Fruit fly (Drosophila melanogaster) whole organism, embryonic: Measurements from ENCODE around the gene hydra.

ENCODE experiments used
- Abd-B ChIP-seq: fragments of 200-800 bp; sonication (Bioruptor generic); optimal IDR thresholded peaks from 2 replicates; lab custom pipeline; 2018; ENCODE audit warnings: missing biosample characterization, mild to moderate bottlenecking, missing genetic modification characterization, moderate library complexity
- Antp ChIP-seq: fragments of 200-800 bp; sonication (Bioruptor generic); optimal IDR thresholded peaks from 3 replicates; lab custom pipeline; 2016; ENCODE audit warnings: missing biosample characterization, missing genetic modification characterization
- Atf3 ChIP-seq: fragments of 200-800 bp; sonication (Bioruptor generic); optimal IDR thresholded peaks from 3 replicates; lab custom pipeline; 2016; ENCODE audit warnings: missing biosample characterization, missing genetic modification characterization
- Awh ChIP-seq: fragments of 200-800 bp; sonication (Bioruptor generic); IDR thresholded peaks from 2 replicates; pipeline ENCODE4, ENCODE4 v1.3.6; 2022; ENCODE audit warnings: missing biosample characterization, missing genetic modification characterization
- Bdp1 ChIP-seq: fragments of 200-800 bp; sonication (Bioruptor generic); optimal IDR thresholded peaks from 3 replicates; lab custom pipeline; 2016; ENCODE audit warnings: missing biosample characterization, missing genetic modification characterization
- Blimp-1 ChIP-seq: fragments of 200-800 bp; sonication (Bioruptor generic); optimal IDR thresholded peaks from 3 replicates; lab custom pipeline; 2018; ENCODE audit warnings: missing biosample characterization, missing genetic modification characterization, mild to moderate bottlenecking, moderate library complexity, missing genetic modification reagents
- CG11093 ChIP-seq: fragments of 200-800 bp; sonication (Bioruptor generic); IDR thresholded peaks from 3 replicates; pipeline ENCODE4 v1.3.6; 2022; ENCODE audit warnings: missing biosample characterization, missing genetic modification characterization
- CG11456 ChIP-seq: fragments of 200-800 bp; sonication (Bioruptor generic); IDR thresholded peaks from 3 replicates; pipeline ENCODE4 v1.3.6; 2022; ENCODE audit warnings: missing biosample characterization, missing genetic modification characterization
- CG11560 ChIP-seq: fragments of 200-800 bp; sonication (Bioruptor generic); IDR thresholded peaks from 3 replicates; pipeline ENCODE4 v1.3.6; 2022; ENCODE audit warnings: missing biosample characterization, missing genetic modification characterization
- CG12071 ChIP-seq: fragments of 200-800 bp; sonication (Bioruptor generic); optimal IDR thresholded peaks from 3 replicates; lab custom pipeline; 2018; ENCODE audit warnings: missing biosample characterization, mild to moderate bottlenecking, missing genetic modification characterization
- CG12391 ChIP-seq: fragments of 200-800 bp; sonication (Bioruptor generic); optimal IDR thresholded peaks from 3 replicates; lab custom pipeline; 2018; ENCODE audit warnings: missing biosample characterization, mild to moderate bottlenecking, missing genetic modification characterization, moderate library complexity
- CG12744 ChIP-seq: fragments of 200-800 bp; sonication (Bioruptor generic); optimal IDR thresholded peaks from 2 replicates; lab custom pipeline; 2016; ENCODE audit warnings: missing biosample characterization, missing genetic modification characterization
- CG13123 ChIP-seq: fragments of 200-800 bp; sonication (Bioruptor generic); optimal IDR thresholded peaks from 2 replicates; lab custom pipeline; 2016; ENCODE audit warnings: missing biosample characterization, missing genetic modification characterization
- CG15601 ChIP-seq: fragments of 200-800 bp; sonication (Bioruptor generic); optimal IDR thresholded peaks from 3 replicates; lab custom pipeline; 2019; ENCODE audit warnings: missing biosample characterization, mild to moderate bottlenecking, missing genetic modification characterization, moderate library complexity
- CG18764 ChIP-seq: fragments of 200-800 bp; sonication (Bioruptor generic); optimal IDR thresholded peaks from 3 replicates; lab custom pipeline; 2016; ENCODE audit warnings: missing biosample characterization, missing genetic modification characterization
- CG2712 ChIP-seq: fragments of 200-800 bp; optimal IDR thresholded peaks from 3 replicates; lab custom pipeline; 2019; ENCODE audit warnings: missing biosample characterization, mild to moderate bottlenecking, missing genetic modification characterization, moderate library complexity
- CG30431 ChIP-seq: fragments of 200-800 bp; sonication (Bioruptor generic); optimal IDR thresholded peaks from 2 replicates; lab custom pipeline; 2017; ENCODE audit warnings: missing biosample characterization, missing genetic modification characterization
- CG33557 ChIP-seq: fragments of 200-800 bp; sonication (Bioruptor generic); optimal IDR thresholded peaks from 2 replicates; lab custom pipeline; 2019; ENCODE audit warnings: missing biosample characterization, mild to moderate bottlenecking, missing genetic modification characterization, moderate library complexity
- CG42726 ChIP-seq: fragments of 200-800 bp; sonication (Bioruptor generic); IDR thresholded peaks from 2 replicates; pipeline ENCODE4 v1.3.6; 2022; ENCODE audit warnings: missing biosample characterization, missing genetic modification characterization; ENCODE audit not compliant: partially characterized antibody
- CG4730 ChIP-seq: fragments of 200-800 bp; sonication (Bioruptor generic); IDR thresholded peaks from 2 replicates; pipeline ENCODE4 v1.3.6; 2022; ENCODE audit warnings: missing biosample characterization, missing genetic modification characterization
- CG7357 ChIP-seq: fragments of 200-800 bp; sonication (Bioruptor generic); IDR thresholded peaks from 3 replicates; pipeline ENCODE4 v1.3.6; 2022; ENCODE audit warnings: missing biosample characterization, missing genetic modification characterization
- CG9437 ChIP-seq: fragments of 200-800 bp; sonication (Bioruptor generic); optimal IDR thresholded peaks from 2 replicates; lab custom pipeline; 2018; ENCODE audit warnings: missing biosample characterization, mild to moderate bottlenecking, missing genetic modification characterization
- CG9817 ChIP-seq: fragments of 200-800 bp; sonication (Bioruptor generic); optimal IDR thresholded peaks from 2 replicates; lab custom pipeline; 2018; ENCODE audit warnings: missing biosample characterization, mild to moderate bottlenecking, missing genetic modification characterization, moderate library complexity
- Doc3 ChIP-seq: fragments of 200-800 bp; sonication (Bioruptor generic); IDR thresholded peaks from 3 replicates; pipeline ENCODE4 v1.3.6; 2022; ENCODE audit warnings: missing biosample characterization, missing genetic modification characterization; ENCODE audit not compliant: partially characterized antibody
- Dp ChIP-seq: fragments of 200-800 bp; sonication (Bioruptor generic); optimal IDR thresholded peaks from 2 replicates; lab custom pipeline; 2018; ENCODE audit warnings: missing biosample characterization, mild to moderate bottlenecking, missing genetic modification characterization, moderate library complexity
- E2f2 ChIP-seq: fragments of 200-800 bp; sonication (Bioruptor generic); IDR thresholded peaks from 2 replicates; pipeline ENCODE4 v1.3.6; 2022; ENCODE audit warnings: missing biosample characterization, missing genetic modification characterization
- Hand ChIP-seq: fragments of 200-800 bp; sonication (Bioruptor generic); optimal IDR thresholded peaks from 2 replicates; lab custom pipeline; 2017; ENCODE audit warnings: mild to moderate bottlenecking, missing biosample characterization, missing genetic modification reagents, missing genetic modification characterization
- Hr78 ChIP-seq, 2 experiments: fragments of 200-800 bp in 1 of 2; fragments of >200 bp in 1 of 2; sonication (Bioruptor generic) in 1 of 2; optimal IDR thresholded peaks; 2 replicates each; lab custom pipeline; 2017 to 2019; ENCODE audit warnings: missing biosample characterization in 2 of 2, missing genetic modification characterization in 2 of 2, mild to moderate bottlenecking in 1 of 2, moderate library complexity in 1 of 2
- Sin3A ChIP-seq: fragments of >200 bp; optimal IDR thresholded peaks from 2 replicates; lab custom pipeline; 2018
- Ssrp ChIP-seq: fragments of 200-800 bp; sonication (Bioruptor generic); optimal IDR thresholded peaks from 2 replicates; lab custom pipeline; 2018; ENCODE audit warnings: missing biosample characterization, mild to moderate bottlenecking, missing genetic modification characterization, moderate library complexity
- ap ChIP-seq: fragments of 200-800 bp; sonication (Bioruptor generic); IDR thresholded peaks from 2 replicates; pipeline ENCODE4 v1.3.6; 2022; ENCODE audit warnings: missing biosample characterization, missing genetic modification characterization
- ara ChIP-seq: fragments of 200-800 bp; sonication (Bioruptor generic); IDR thresholded peaks from 2 replicates; pipeline ENCODE4 v1.3.6; 2022; ENCODE audit warnings: missing biosample characterization, missing genetic modification characterization
- bsh ChIP-seq, 2 experiments: fragments of 200-800 bp; sonication (Bioruptor generic); optimal IDR thresholded peaks; 2 replicates each; lab custom pipeline; 2017 to 2018; ENCODE audit warnings: mild to moderate bottlenecking in 2 of 2, missing biosample characterization in 2 of 2, missing genetic modification characterization in 2 of 2, moderate library complexity in 1 of 2
- corto ChIP-seq: fragments of 200-800 bp; sonication (Bioruptor generic); optimal IDR thresholded peaks from 2 replicates; lab custom pipeline; 2016; ENCODE audit warnings: missing biosample characterization, mild to moderate bottlenecking, missing genetic modification characterization, moderate library complexity
- dati ChIP-seq: fragments of 200-800 bp; sonication (Bioruptor generic); IDR thresholded peaks from 2 replicates; pipeline ENCODE4 v1.3.6; 2022; ENCODE audit warnings: missing biosample characterization, missing genetic modification characterization
- dmrt99B ChIP-seq: fragments of 200-800 bp; sonication (Bioruptor generic); optimal IDR thresholded peaks from 2 replicates; lab custom pipeline; 2018; ENCODE audit warnings: missing biosample characterization, mild to moderate bottlenecking, missing genetic modification characterization, moderate library complexity
- en ChIP-seq: fragments of 200-800 bp; sonication (Bioruptor generic); optimal IDR thresholded peaks from 2 replicates; lab custom pipeline; 2016; ENCODE audit warnings: missing biosample characterization, missing genetic modification characterization
- fru ChIP-seq: fragments of >200 bp; optimal IDR thresholded peaks from 2 replicates; lab custom pipeline; 2017
- gcm2 ChIP-seq: fragments of 200-800 bp; sonication (Bioruptor generic); optimal IDR thresholded peaks from 2 replicates; lab custom pipeline; 2016; ENCODE audit warnings: missing biosample characterization, missing genetic modification characterization
- gsb-n ChIP-seq: fragments of 200-800 bp; sonication (Bioruptor generic); optimal IDR thresholded peaks from 3 replicates; lab custom pipeline; 2018; ENCODE audit warnings: missing biosample characterization, mild to moderate bottlenecking, missing genetic modification characterization
- hbn ChIP-seq: fragments of 200-800 bp; sonication (Bioruptor generic); IDR thresholded peaks from 2 replicates; pipeline ENCODE4 v1.3.6; 2022; ENCODE audit warnings: missing biosample characterization, missing genetic modification characterization; ENCODE audit not compliant: partially characterized antibody
- lilli ChIP-seq: fragments of 200-800 bp; sonication (Bioruptor generic); optimal IDR thresholded peaks from 3 replicates; lab custom pipeline; 2016; ENCODE audit warnings: missing biosample characterization, missing genetic modification characterization
- onecut ChIP-seq: fragments of 200-800 bp; sonication (Bioruptor generic); IDR thresholded peaks from 2 replicates; pipeline ENCODE4 v1.3.6; 2022; ENCODE audit warnings: missing biosample characterization, missing genetic modification characterization
- p53 ChIP-seq: fragments of 200-800 bp; sonication (Bioruptor generic); optimal IDR thresholded peaks from 2 replicates; lab custom pipeline; 2016; ENCODE audit warnings: missing biosample characterization, missing genetic modification characterization
- phol ChIP-seq: fragments of 200-800 bp; sonication (Bioruptor generic); optimal IDR thresholded peaks from 3 replicates; lab custom pipeline; 2018; ENCODE audit warnings: missing biosample characterization, mild to moderate bottlenecking, missing genetic modification characterization, moderate library complexity
- ro ChIP-seq: fragments of 200-800 bp; sonication (Bioruptor generic); IDR thresholded peaks from 2 replicates; pipeline ENCODE4 v1.3.6; 2022; ENCODE audit warnings: missing biosample characterization, missing genetic modification characterization
- scrt ChIP-seq: fragments of 200-800 bp; sonication (Bioruptor generic); optimal IDR thresholded peaks from 2 replicates; lab custom pipeline; 2018; ENCODE audit warnings: missing biosample characterization, mild to moderate bottlenecking, missing genetic modification characterization, moderate library complexity
- sens-2 ChIP-seq: fragments of 200-800 bp; sonication (Bioruptor generic); IDR thresholded peaks from 2 replicates; pipeline ENCODE4 v1.3.6; 2022; ENCODE audit warnings: missing biosample characterization, missing genetic modification characterization
- sima ChIP-seq: fragments of 200-800 bp; sonication (Bioruptor generic); optimal IDR thresholded peaks from 2 replicates; lab custom pipeline; 2016; ENCODE audit warnings: missing biosample characterization, missing genetic modification characterization
- trem ChIP-seq: fragments of 200-800 bp; optimal IDR thresholded peaks from 3 replicates; lab custom pipeline; 2019; ENCODE audit warnings: missing biosample characterization, mild to moderate bottlenecking, missing genetic modification characterization, moderate library complexity
- vfl ChIP-seq: fragments of 200-800 bp; sonication (Bioruptor generic); optimal IDR thresholded peaks from 2 replicates; lab custom pipeline; 2016; ENCODE audit warnings: missing biosample characterization, missing genetic modification characterization

The hydra gene

dm6 chrX:20654954-20655391 is 21.9 kb downstream of the hydra start (continued):
- TF ChIP-seq dmrt99B = peak; percentile 75
- TF ChIP-seq fru = no peak
- peak; percentile 51 for TF ChIP-seq lilli
- TF ChIP-seq CG2712 (tag; lab: Kevin White, UChicago) = peak; percentile 75
- no peak for TF ChIP-seq Hand (GFP tag; lab: Kevin White, UChicago)
- TF ChIP-seq ara (GFP tag; lab: Robert Waterston, UW) = peak; percentile 90
- TF ChIP-seq scrt (GFP tag; lab: Kevin White, UChicago) = peak; percentile 4
- peak; percentile 42 for TF ChIP-seq trem (tag; lab: Kevin White, UChicago)
- TF ChIP-seq Doc3 (GFP tag; lab: Robert Waterston, UW) = no peak
- TF ChIP-seq CG12391 (tag; lab: Kevin White, UChicago) = peak; percentile 60
- peak; percentile 68 for TF ChIP-seq Ssrp (tag; lab: Kevin White, UChicago)
- TF ChIP-seq CG11560 (tag; lab: Robert Waterston, UW) = peak; percentile 74
- TF ChIP-seq Antp (GFP tag; lab: Kevin White, UChicago) = peak; percentile 87
- TF ChIP-seq phol = peak; percentile 71
- no peak for TF ChIP-seq Sin3A (lab: Kevin White, UChicago)
- peak; percentile 68; the same call in 1 of the 2 replicates for TF ChIP-seq dati
- TF ChIP-seq CG12071 (GFP tag; lab: Kevin White, UChicago) = peak; percentile 66
- peak; percentile 80 for TF ChIP-seq onecut (GFP tag; lab: Robert Waterston, UW)
- peak; percentile 8 for TF ChIP-seq sima (GFP tag; lab: Kevin White, UChicago)
- TF ChIP-seq Abd-B (GFP tag; lab: Kevin White, UChicago) = peak; percentile 52
- TF ChIP-seq CG42726 (GFP tag; lab: Robert Waterston, UW) = no peak
- peak; percentile 73 for TF ChIP-seq CG33557
- no peak for TF ChIP-seq corto (GFP tag; lab: Kevin White, UChicago)
- peak; percentile 64; the same call in 1 of the 2 replicates for TF ChIP-seq ro (GFP tag; lab: Robert Waterston, UW)
- peak; percentile 64 for TF ChIP-seq CG15601 (tag; lab: Kevin White, UChicago)
- peak; percentile 83 for TF ChIP-seq ap
- TF ChIP-seq p53 (GFP tag; lab: Kevin White, UChicago) = peak; percentile 69
- peak; percentile 71 for TF ChIP-seq CG13123 (GFP tag; lab: Kevin White, UChicago)
- TF ChIP-seq Hr78 (GFP tag; optimal IDR thresholded peaks at IDR 0.05; lab: Kevin White, UChicago) = peak in 1 of 2 experiments; percentile 40
- TF ChIP-seq Awh (GFP tag; lab: Robert Waterston, UW) = peak; percentile 88
- TF ChIP-seq CG9437 (GFP tag; lab: Kevin White, UChicago) = peak; percentile 13
- TF ChIP-seq gcm2 (GFP tag; lab: Kevin White, UChicago) = peak; percentile 17
- peak; percentile 72; the same call in 2 of the 3 replicates for TF ChIP-seq CG7357
- TF ChIP-seq CG30431 (GFP tag; lab: Kevin White, UChicago) = peak; percentile 85
- peak in 1 of 2 experiments; percentile 82 for TF ChIP-seq bsh (GFP tag; optimal IDR thresholded peaks at IDR 0.05; lab: Kevin White, UChicago)
- no peak for TF ChIP-seq hbn (GFP tag; lab: Robert Waterston, UW)
- peak; percentile 75 for TF ChIP-seq Blimp-1
- no peak for TF ChIP-seq Dp (GFP tag; lab: Kevin White, UChicago)
- peak; percentile 66 for TF ChIP-seq Bdp1 (GFP tag; lab: Kevin White, UChicago)
- TF ChIP-seq CG11456 (GFP tag; lab: Robert Waterston, UW) = peak; percentile 77
- peak; percentile 37 for TF ChIP-seq CG9817 (tag; lab: Kevin White, UChicago)
- peak; percentile 82 for TF ChIP-seq CG18764 (GFP tag; lab: Kevin White, UChicago)
- TF ChIP-seq CG4730 (GFP tag; lab: Robert Waterston, UW) = peak; percentile 70
- TF ChIP-seq CG12744 = peak; percentile 6
- TF ChIP-seq E2f2 = peak; percentile 49
- TF ChIP-seq vfl (GFP tag; lab: Kevin White, UChicago) = no peak
- TF ChIP-seq en = peak; percentile 71
- TF ChIP-seq CG11093 (GFP tag; lab: Robert Waterston, UW) = peak; percentile 90
- TF ChIP-seq sens-2 (GFP tag; lab: Robert Waterston, UW) = peak; percentile 62
- peak; percentile 67 for TF ChIP-seq Atf3 (GFP tag; lab: Kevin White, UChicago)
- peak; percentile 70 for TF ChIP-seq gsb-n (tag; lab: Kevin White, UChicago)
